Fruit fly (Drosophila melanogaster): ENCODE measurements around the gene CG34328.

Gene CG34328

DNA sequence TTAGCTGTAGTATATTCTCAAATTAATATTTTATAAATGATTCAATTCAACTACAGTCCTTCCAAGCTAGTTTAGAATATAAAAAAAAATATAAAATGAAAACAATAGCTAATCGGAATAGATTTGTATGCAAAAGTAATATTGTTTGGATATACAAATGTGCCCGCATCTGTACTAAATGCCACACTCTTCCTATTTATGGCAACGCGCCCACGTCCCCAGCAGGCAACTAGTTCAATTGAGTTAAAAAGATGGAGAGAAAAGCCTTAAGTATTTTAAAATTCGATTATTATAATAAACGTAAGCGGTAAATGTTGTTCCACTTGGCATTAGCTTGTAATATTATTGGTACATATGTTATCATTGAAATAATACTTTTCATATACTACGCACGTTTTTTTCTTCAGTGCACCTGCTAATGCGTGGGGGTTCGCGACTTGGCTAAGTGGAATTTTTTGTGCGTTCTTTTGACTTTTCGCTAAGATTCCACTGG is 5.7 kb upstream of the CG34328 start (continued):
- peak; percentile 50; the same call in 2 of the 3 replicates for TF ChIP-seq croc (GFP tag; conservative IDR thresholded peaks at IDR 0.05)
- TF ChIP-seq zen2 (GFP tag; IDR thresholded peaks at IDR 0.05; ENCODE audit: partially characterized antibody), result no peak
- peak; percentile 49 for TF ChIP-seq CG16815 (GFP tag; optimal IDR thresholded peaks at IDR 0.05)
- peak; percentile 73 for TF ChIP-seq slbo (GFP tag; IDR thresholded peaks at IDR 0.05)
- TF ChIP-seq Oaz (GFP tag; IDR thresholded peaks at IDR 0.05), result 0 out of 2 replicates have a peak, but pooled peaks have one; percentile 20
- peak; percentile 22 for TF ChIP-seq Atf-2 (GFP tag; optimal IDR thresholded peaks at IDR 0.05)
- no peak for TF ChIP-seq NC2β (GFP tag; optimal IDR thresholded peaks at IDR 0.05)
- no peak for TF ChIP-seq sima (GFP tag; optimal IDR thresholded peaks at IDR 0.05)
- TF ChIP-seq Atf6 (GFP tag; IDR thresholded peaks at IDR 0.05), result peak; percentile 64
- no peak for TF ChIP-seq unc-4 (GFP tag; IDR thresholded peaks at IDR 0.05; ENCODE audit: partially characterized antibody)
- TF ChIP-seq Mad (GFP tag; optimal IDR thresholded peaks at IDR 0.05), result no peak
- no peak for TF ChIP-seq chinmo (GFP tag; IDR thresholded peaks at IDR 0.05; ENCODE audit: partially characterized antibody)
- peak; percentile 11 for TF ChIP-seq Dad (GFP tag; optimal IDR thresholded peaks at IDR 0.05)
- peak; percentile 2 for TF ChIP-seq shn (GFP tag; optimal IDR thresholded peaks at IDR 0.05)
- peak; percentile 76 for TF ChIP-seq CG13424 (tag; optimal IDR thresholded peaks at IDR 0.05)
- TF ChIP-seq eyg (GFP tag; optimal IDR thresholded peaks at IDR 0.05), result no peak
- no peak for TF ChIP-seq cas (GFP tag; IDR thresholded peaks at IDR 0.05)
- peak; percentile 58 for TF ChIP-seq CG11723 (GFP tag; optimal IDR thresholded peaks at IDR 0.05)
- peak; percentile 32 for TF ChIP-seq tap (tag; optimal IDR thresholded peaks at IDR 0.05)
- TF ChIP-seq CG11093 (GFP tag; IDR thresholded peaks at IDR 0.05), result peak; percentile 40; the same call in 1 of the 3 replicates
- TF ChIP-seq pb (GFP tag; optimal IDR thresholded peaks at IDR 0.05), result no peak
- peak; percentile 72 for TF ChIP-seq CG1529 (GFP tag; optimal IDR thresholded peaks at IDR 0.05)
- peak; percentile 47 for TF ChIP-seq Camta (GFP tag; optimal IDR thresholded peaks at IDR 0.05)
- TF ChIP-seq CG9437 (GFP tag; optimal IDR thresholded peaks at IDR 0.05), result peak; percentile 75
- peak; percentile 60 for TF ChIP-seq ewg (GFP tag; optimal IDR thresholded peaks at IDR 0.05)
- peak; percentile 35 to 50 for TF ChIP-seq dpn (GFP tag; optimal IDR thresholded peaks at IDR 0.05)
- peak; percentile 25 for TF ChIP-seq CG5180 (GFP tag; optimal IDR thresholded peaks at IDR 0.05)
- TF ChIP-seq CG14014 (GFP tag; IDR thresholded peaks at IDR 0.05), result no peak
- TF ChIP-seq mam (GFP tag; optimal IDR thresholded peaks at IDR 0.05), result peak; percentile 54
- peak; percentile 57 for TF ChIP-seq wor (GFP tag; IDR thresholded peaks at IDR 0.05)
- TF ChIP-seq Hand (GFP tag; optimal IDR thresholded peaks at IDR 0.05), result no peak
- TF ChIP-seq CG13123 (GFP tag; optimal IDR thresholded peaks at IDR 0.05), result peak; percentile 9
- peak; percentile 24; the same call in 1 of the 2 replicates for TF ChIP-seq CG16779 (GFP tag; IDR thresholded peaks at IDR 0.05)
- TF ChIP-seq CG17802 (tag; optimal IDR thresholded peaks at IDR 0.05), result no peak
- no peak for TF ChIP-seq ro (GFP tag; IDR thresholded peaks at IDR 0.05)
- peak; percentile 28; the same call in 1 of the 2 replicates for TF ChIP-seq CG9215 (GFP tag; IDR thresholded peaks at IDR 0.05)
- TF ChIP-seq toy (GFP tag; IDR thresholded peaks at IDR 0.05), result no peak
- TF ChIP-seq CG12659 (GFP tag; optimal IDR thresholded peaks at IDR 0.05), result peak; percentile 64
- peak; percentile 63 for TF ChIP-seq CG9727 (GFP tag; optimal IDR thresholded peaks at IDR 0.05)
- no peak for TF ChIP-seq CG17186 (GFP tag; optimal IDR thresholded peaks at IDR 0.05)
- TF ChIP-seq gcm2 (GFP tag; optimal IDR thresholded peaks at IDR 0.05), result peak; percentile 25
- TF ChIP-seq HLH3B (GFP tag; IDR thresholded peaks at IDR 0.05), result peak; percentile 46
- TF ChIP-seq CG7786 (GFP tag; optimal IDR thresholded peaks at IDR 0.05), result peak; percentile 15
- TF ChIP-seq CG2875 (GFP tag; optimal IDR thresholded peaks at IDR 0.05), result peak; percentile 27
- TF ChIP-seq Abd-B (GFP tag; optimal IDR thresholded peaks at IDR 0.05), result peak; percentile 69
- no peak for TF ChIP-seq CG14667 (GFP tag; IDR thresholded peaks at IDR 0.05)
- peak; percentile 14 for TF ChIP-seq Lhr (GFP tag; optimal IDR thresholded peaks at IDR 0.05)
- peak; percentile 52 for TF ChIP-seq CG10209 (GFP tag; optimal IDR thresholded peaks at IDR 0.05)
- TF ChIP-seq CG17359 (tag; optimal IDR thresholded peaks at IDR 0.05), result peak; percentile 73
- TF ChIP-seq CTCF (GFP tag; optimal IDR thresholded peaks at IDR 0.05), result no peak
- peak; percentile 48 for TF ChIP-seq CG15514 (GFP tag; optimal IDR thresholded peaks at IDR 0.05)

Measured in whole organism, embryonic.